Worm (Caenorhabditis elegans) whole organism, young adult: ENCODE results near the gene rps-2.

Source experiments
- B0035.1 ChIP-seq: sonication (generic microtip); optimal IDR thresholded peaks from 2 replicates; lab custom pipeline; 2016; ENCODE audit warnings: missing genetic modification characterization, mild to moderate bottlenecking, missing compliant biosample characterization, missing genotype, missing genetic modification reagents
- C06A6.2 ChIP-seq: fragments of 200-800 bp; sonication (Bioruptor generic); conservative IDR thresholded peaks from 2 replicates; pipeline ENCODE4 v1.3.6; 2022; ENCODE audit warnings: missing genetic modification characterization, missing compliant biosample characterization
- F10E7.11 ChIP-seq: sonication (generic microtip); optimal IDR thresholded peaks from 2 replicates; lab custom pipeline; 2017; ENCODE audit warnings: mild to moderate bottlenecking, missing genetic modification characterization, moderate library complexity, missing compliant biosample characterization
- F23B12.7 ChIP-seq: sonication (generic microtip); optimal IDR thresholded peaks from 2 replicates; lab custom pipeline; 2017; ENCODE audit warnings: missing genetic modification characterization, mild to moderate bottlenecking, missing compliant biosample characterization, antibody characterized with exemption, moderate library complexity; ENCODE audit not compliant: insufficient read depth
- F37B4.10 ChIP-seq: fragments of 200-800 bp; sonication (Bioruptor generic); IDR thresholded peaks from 2 replicates; pipeline ENCODE4 v1.3.6; 2022; ENCODE audit warnings: missing genetic modification characterization, missing compliant biosample characterization
- F49E8.2 ChIP-seq: sonication (generic microtip); optimal IDR thresholded peaks from 3 replicates; lab custom pipeline; 2017; ENCODE audit warnings: missing genetic modification characterization, mild to moderate bottlenecking, missing compliant biosample characterization, antibody characterized with exemption, moderate library complexity; ENCODE audit not compliant: insufficient read depth
- F52B5.7 ChIP-seq: sonication (generic microtip); optimal IDR thresholded peaks from 2 replicates; lab custom pipeline; 2016; ENCODE audit warnings: mild to moderate bottlenecking, missing genetic modification characterization, missing compliant biosample characterization
- F55B11.4 ChIP-seq: sonication (generic microtip); optimal IDR thresholded peaks from 2 replicates; lab custom pipeline; 2016; ENCODE audit warnings: missing compliant biosample characterization, missing genetic modification characterization, borderline replicate concordance; ENCODE audit not compliant: insufficient read depth
- F57C9.4 ChIP-seq: sonication (generic microtip); optimal IDR thresholded peaks from 2 replicates; lab custom pipeline; 2017; ENCODE audit warnings: mild to moderate bottlenecking, missing genetic modification characterization, missing compliant biosample characterization
- T07F8.4 ChIP-seq: sonication (generic microtip); optimal IDR thresholded peaks from 2 replicates; lab custom pipeline; 2016; ENCODE audit warnings: mild to moderate bottlenecking, missing genetic modification characterization, moderate library complexity, missing compliant biosample characterization
- Y67H2A.10 ChIP-seq: fragments of 200-800 bp; sonication (Bioruptor generic); conservative IDR thresholded peaks from 2 replicates; pipeline ENCODE4 v1.3.6; 2022; ENCODE audit warnings: missing genetic modification reagents, missing genetic modification characterization, missing compliant biosample characterization
- Y79H2A.3 ChIP-seq: fragments of 200-800 bp; sonication (Bioruptor generic); conservative IDR thresholded peaks from 2 replicates; pipeline ENCODE4 v1.3.6; 2022; ENCODE audit warnings: missing genetic modification reagents, missing genetic modification characterization, missing compliant biosample characterization
- ama-1 ChIP-seq, 3 experiments: fragments of 150-350 bp in 1 of 3; sonication (generic microtip) in 2 of 3; optimal IDR thresholded peaks; 2 replicates each; lab custom pipeline; 2014 to 2018; ENCODE audit warnings: missing biosample characterization in 2 of 3, missing genetic modification characterization in 2 of 3, missing genetic modification reagents in 2 of 3
- atf-7 ChIP-seq: sonication (generic microtip); optimal IDR thresholded peaks from 2 replicates; lab custom pipeline; 2017; ENCODE audit warnings: mild to moderate bottlenecking, missing genetic modification characterization, missing compliant biosample characterization
- attf-3 ChIP-seq: fragments of 200-800 bp; sonication (Bioruptor generic); conservative IDR thresholded peaks from 2 replicates; pipeline ENCODE4 v1.3.6; 2022; ENCODE audit warnings: missing genetic modification reagents, missing genetic modification characterization, missing compliant biosample characterization
- ccch-3 ChIP-seq: fragments of 200-800 bp; sonication (Bioruptor generic); optimal IDR thresholded peaks from 2 replicates; lab custom pipeline; 2018; ENCODE audit warnings: mild to moderate bottlenecking, missing genetic modification characterization, missing compliant biosample characterization
- cebp-1 ChIP-seq, 2 experiments: fragments of 200-800 bp in 1 of 2; sonication (Bioruptor generic) in 1 of 2; sonication (generic microtip) in 1 of 2; IDR thresholded peaks in 1 of 2; optimal IDR thresholded peaks in 1 of 2; 2 replicates each; pipeline versions ENCODE4 v1.3.6 to Lab custom; 2017 to 2022; ENCODE audit warnings: missing compliant biosample characterization in 2 of 2, missing genetic modification characterization in 2 of 2, mild to moderate bottlenecking in 1 of 2, missing genetic modification reagents in 1 of 2, moderate library complexity in 1 of 2
- cebp-2 ChIP-seq: fragments of 200-800 bp; sonication (Bioruptor generic); IDR thresholded peaks from 2 replicates; pipeline ENCODE4 v1.3.6; 2022; ENCODE audit warnings: missing genetic modification characterization, missing compliant biosample characterization
- ceh-27 ChIP-seq: fragments of 200-800 bp; sonication (Bioruptor generic); optimal IDR thresholded peaks from 2 replicates; lab custom pipeline; 2018; ENCODE audit warnings: mild to moderate bottlenecking, missing genetic modification characterization, moderate library complexity, missing compliant biosample characterization
- ceh-91 ChIP-seq: fragments of 200-800 bp; sonication (Bioruptor generic); IDR thresholded peaks from 2 replicates; pipeline ENCODE4 v1.3.6; 2022; ENCODE audit warnings: missing genetic modification reagents, missing genetic modification characterization, missing compliant biosample characterization
- dox-1 ChIP-seq: fragments of 200-800 bp; sonication (Bioruptor generic); IDR thresholded peaks from 2 replicates; pipeline ENCODE4 v1.3.6; 2022; ENCODE audit warnings: missing genetic modification reagents, missing genetic modification characterization, missing compliant biosample characterization
- ets-4 ChIP-seq: fragments of 200-800 bp; sonication (Bioruptor generic); optimal IDR thresholded peaks from 2 replicates; lab custom pipeline; 2018; ENCODE audit warnings: mild to moderate bottlenecking, missing genetic modification characterization, missing compliant biosample characterization
- gei-17 ChIP-seq: fragments of 200-800 bp; sonication (Bioruptor generic); optimal IDR thresholded peaks from 2 replicates; lab custom pipeline; 2018; ENCODE audit warnings: mild to moderate bottlenecking, missing genetic modification characterization, missing compliant biosample characterization
- let-526 ChIP-seq: fragments of 200-800 bp; sonication (Bioruptor generic); IDR thresholded peaks from 2 replicates; pipeline ENCODE4 v1.3.6; 2022; ENCODE audit warnings: missing genetic modification reagents, missing genetic modification characterization, missing compliant biosample characterization
- lin-35 ChIP-seq, 3 experiments: fragments of 150-350 bp in 2 of 3; sonication (generic microtip) in 1 of 3; optimal IDR thresholded peaks; 2 replicates each; lab custom pipeline; 2014 to 2018; ENCODE audit warnings: missing biosample characterization in 3 of 3, missing genetic modification characterization in 3 of 3, missing genetic modification reagents in 3 of 3
- lir-1 ChIP-seq: fragments of 200-800 bp; sonication (Bioruptor generic); conservative IDR thresholded peaks from 2 replicates; pipeline ENCODE4 v1.3.6; 2022; ENCODE audit warnings: missing genetic modification reagents, missing genetic modification characterization, missing compliant biosample characterization
- lsy-27 ChIP-seq: sonication (generic microtip); optimal IDR thresholded peaks from 2 replicates; lab custom pipeline; 2017; ENCODE audit warnings: missing genetic modification characterization, mild to moderate bottlenecking, missing compliant biosample characterization, antibody characterized with exemption, missing genotype, borderline replicate concordance; ENCODE audit not compliant: insufficient read depth
- madf-3 ChIP-seq: fragments of 200-800 bp; sonication (Bioruptor generic); IDR thresholded peaks from 2 replicates; pipeline ENCODE4 v1.3.6; 2022; ENCODE audit warnings: missing genetic modification reagents, missing genetic modification characterization, missing compliant biosample characterization
- madf-6 ChIP-seq: fragments of 200-800 bp; sonication (Bioruptor generic); IDR thresholded peaks from 2 replicates; pipeline ENCODE4 v1.3.6; 2022; ENCODE audit warnings: missing genetic modification reagents, missing genetic modification characterization, missing compliant biosample characterization
- madf-8 ChIP-seq: fragments of 200-800 bp; sonication (Bioruptor generic); conservative IDR thresholded peaks from 2 replicates; pipeline ENCODE4 v1.3.6; 2022; ENCODE audit warnings: missing genetic modification reagents, missing genetic modification characterization, missing compliant biosample characterization
- mel-28 ChIP-seq: sonication (generic microtip); optimal IDR thresholded peaks from 2 replicates; lab custom pipeline; 2016; ENCODE audit warnings: borderline replicate concordance, mild to moderate bottlenecking, missing genetic modification characterization, missing compliant biosample characterization
- mes-4 ChIP-seq: sonication (generic microtip); optimal IDR thresholded peaks from 2 replicates; lab custom pipeline; 2016; ENCODE audit warnings: missing genotype, missing genetic modification characterization, missing compliant biosample characterization
- nfyb-1 ChIP-seq: fragments of 200-800 bp; sonication (Bioruptor generic); IDR thresholded peaks from 2 replicates; pipeline ENCODE4 v1.3.6; 2022; ENCODE audit warnings: missing genetic modification reagents, missing genetic modification characterization, missing compliant biosample characterization
- nhr-120 ChIP-seq: fragments of 200-800 bp; sonication (Bioruptor generic); IDR thresholded peaks from 2 replicates; pipeline ENCODE4 v1.3.6; 2022; ENCODE audit warnings: missing genetic modification characterization, missing compliant biosample characterization
- nhr-80 ChIP-seq: sonication (generic microtip); optimal IDR thresholded peaks from 2 replicates; lab custom pipeline; 2016; ENCODE audit warnings: missing genetic modification characterization, missing compliant biosample characterization
- pbrm-1 ChIP-seq: fragments of 200-800 bp; sonication (Bioruptor generic); IDR thresholded peaks from 2 replicates; pipeline ENCODE4 v1.3.6; 2022; ENCODE audit warnings: missing genetic modification reagents, missing genetic modification characterization, missing compliant biosample characterization
- repo-1 ChIP-seq: sonication (generic microtip); optimal IDR thresholded peaks from 2 replicates; lab custom pipeline; 2017; ENCODE audit warnings: mild to moderate bottlenecking, missing genetic modification characterization, missing compliant biosample characterization
- somi-1 ChIP-seq: fragments of 200-800 bp; sonication (Bioruptor generic); optimal IDR thresholded peaks from 2 replicates; lab custom pipeline; 2018; ENCODE audit warnings: mild to moderate bottlenecking, missing genetic modification characterization, missing compliant biosample characterization
- tlf-1 ChIP-seq: fragments of 200-800 bp; sonication (Bioruptor generic); optimal IDR thresholded peaks from 2 replicates; lab custom pipeline; 2018; ENCODE audit warnings: mild to moderate bottlenecking, missing genetic modification characterization, missing compliant biosample characterization
- ztf-18 ChIP-seq: sonication (generic microtip); optimal IDR thresholded peaks from 2 replicates; lab custom pipeline; 2016; ENCODE audit warnings: missing genotype, mild to moderate bottlenecking, missing genetic modification characterization, missing compliant biosample characterization
- ztf-25 ChIP-seq: fragments of 200-800 bp; sonication (Bioruptor generic); IDR thresholded peaks from 2 replicates; pipeline ENCODE4 v1.3.6; 2022; ENCODE audit warnings: missing genetic modification reagents, missing genetic modification characterization, missing compliant biosample characterization

rps-2 gene

ce11 chrIV:7909455-7910141 lies 16.6 kb downstream of the rps-2 start (continued):
- 0 out of 2 replicates have a peak, but pooled peaks have one; percentile 5 for TF ChIP-seq lir-1
- no peak for TF ChIP-seq Y67H2A.10 (GFP tag; lab: Robert Waterston, UW)

ce11 chrIV:7906643-7907042 lies 19.5 kb downstream of the rps-2 start:
- TF ChIP-seq tlf-1 (GFP tag; lab: Kevin White, UChicago) = no peak
- no peak for TF ChIP-seq F55B11.4 (tag; lab: Kevin White, UChicago)
- no peak for TF ChIP-seq ztf-18 (tag; lab: Kevin White, UChicago)
- TF ChIP-seq ama-1 (optimal IDR thresholded peaks at IDR 0.05; lab: Kevin White, UChicago) = no peak
- no peak for TF ChIP-seq ama-1 (GFP tag; optimal IDR thresholded peaks at IDR 0.05; lab: Kevin White, UChicago)
- TF ChIP-seq F10E7.11 (tag; lab: Kevin White, UChicago) = no peak
- no peak for TF ChIP-seq gei-17 (GFP tag; lab: Kevin White, UChicago)
- TF ChIP-seq dox-1 = no peak
- TF ChIP-seq ceh-91 (GFP tag; lab: Robert Waterston, UW) = no peak
- no peak for TF ChIP-seq ets-4
- TF ChIP-seq atf-7 (tag; lab: Kevin White, UChicago) = no peak
- no peak for TF ChIP-seq F49E8.2
- TF ChIP-seq nhr-80 (tag; lab: Kevin White, UChicago) = no peak
- TF ChIP-seq repo-1 = no peak
- TF ChIP-seq ccch-3 (GFP tag; lab: Kevin White, UChicago) = no peak
- no peak for TF ChIP-seq cebp-2 (GFP tag; lab: Robert Waterston, UW)
- no peak for TF ChIP-seq C06A6.2 (GFP tag; lab: Robert Waterston, UW)
- no peak for TF ChIP-seq B0035.1 (tag; lab: Kevin White, UChicago)

ce11 chrIV:7903359-7903758 lies 22.8 kb downstream of the rps-2 start, which contains the start of gene C49H3.6:
C49H3.6 (plus strand) TSS chrIV:7903738.
- peak; percentile 43 for TF ChIP-seq ceh-27 (GFP tag; lab: Kevin White, UChicago)
- TF ChIP-seq madf-3 (GFP tag; lab: Robert Waterston, UW) = 0 out of 2 replicates have a peak, but pooled peaks have one; percentile 28
- TF ChIP-seq nfyb-1 = peak; percentile 52; the same call in 1 of the 2 replicates
- TF ChIP-seq repo-1 = no peak
- peak in 1 of 3 experiments; percentile 63 for TF ChIP-seq lin-35 (GFP tag; optimal IDR thresholded peaks at IDR 0.05; lab: Kevin White, UChicago)
- TF ChIP-seq cebp-1 (GFP tag; IDR thresholded peaks at IDR 0.05; lab: Robert Waterston, UW) = no peak
- TF ChIP-seq cebp-1 (tag; optimal IDR thresholded peaks at IDR 0.05; lab: Kevin White, UChicago) = peak; percentile 29
- TF ChIP-seq F37B4.10 (GFP tag; lab: Robert Waterston, UW) = no peak
- no peak for TF ChIP-seq ets-4
- peak; percentile 19; the same call in 1 of the 2 replicates for TF ChIP-seq madf-6

ce11 chrIV:7902221-7902904 lies 23.8 kb downstream of the rps-2 start, which contains the start of gene arp-11:
arp-11 (minus strand) TSS chrIV:7902271.
- no peak for TF ChIP-seq lir-1
- TF ChIP-seq madf-8 = no peak
- no peak for TF ChIP-seq T07F8.4 (tag; lab: Kevin White, UChicago)
- TF ChIP-seq F10E7.11 (tag; lab: Kevin White, UChicago) = no peak
- no peak for TF ChIP-seq ztf-25 (GFP tag; lab: Robert Waterston, UW)
- no peak for TF ChIP-seq attf-3 (GFP tag; lab: Robert Waterston, UW)
- TF ChIP-seq F52B5.7 (tag; lab: Kevin White, UChicago) = no peak
- TF ChIP-seq let-526 (GFP tag; lab: Robert Waterston, UW) = no peak
- TF ChIP-seq Y79H2A.3 = no peak
- TF ChIP-seq mes-4 (tag; lab: Kevin White, UChicago) = no peak
- TF ChIP-seq pbrm-1 (GFP tag; lab: Robert Waterston, UW) = no peak
- TF ChIP-seq mel-28 = no peak
- no peak for TF ChIP-seq F57C9.4 (tag; lab: Kevin White, UChicago)
- TF ChIP-seq lsy-27 = no peak
- TF ChIP-seq somi-1 = no peak
- TF ChIP-seq F23B12.7 (tag; lab: Kevin White, UChicago) = peak; percentile 55
- no peak for TF ChIP-seq nhr-120
